Fruit fly (Drosophila melanogaster) ovary, adult (tissue): ENCODE data around the gene Deaf1.
A peak's percentile ranks its signal among the peaks of the same experiment; 100 is the strongest.

Experiments used
- CG17801 ChIP-seq: fragments of 200-800 bp; optimal IDR thresholded peaks from 2 replicates; lab custom pipeline; 2019; ENCODE audit warnings: missing biosample characterization, mild to moderate bottlenecking, missing genetic modification characterization, moderate library complexity; ENCODE audit not compliant: partially characterized antibody

Deaf1 gene

DNA sequence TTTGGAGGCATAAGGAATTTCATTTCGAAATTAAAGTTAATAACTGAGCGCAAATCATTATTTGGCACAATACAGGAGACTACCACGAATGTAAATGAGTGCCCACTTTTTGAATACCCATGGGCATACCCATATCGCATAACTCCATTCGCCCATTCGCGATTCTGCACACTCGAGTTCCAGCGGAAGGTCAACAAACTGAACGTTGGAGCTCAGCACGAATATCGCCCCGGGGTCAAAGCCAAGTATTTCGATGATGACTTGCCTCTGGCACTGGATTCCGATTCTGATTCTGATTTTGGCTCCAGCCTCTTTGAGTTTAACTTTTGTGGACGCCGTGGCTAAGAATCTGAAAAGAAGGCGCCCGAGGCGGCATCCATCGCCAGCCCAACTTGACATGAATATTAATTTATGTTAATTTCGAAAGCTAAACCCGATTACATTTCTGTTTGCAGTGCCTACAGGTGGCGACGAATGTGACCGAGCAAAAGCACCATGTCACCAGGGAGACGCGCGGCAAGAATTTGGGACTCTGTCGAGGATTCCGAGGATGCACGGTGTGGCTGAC is 40.0 kb downstream of the Deaf1 start:
- TF ChIP-seq CG17801: no peak

- peak; percentile 74 for TF ChIP-seq CG17801
Measured at dm6 chr3L:19861215-19861614, 43.2 kb downstream of the Deaf1 start.

DNA sequence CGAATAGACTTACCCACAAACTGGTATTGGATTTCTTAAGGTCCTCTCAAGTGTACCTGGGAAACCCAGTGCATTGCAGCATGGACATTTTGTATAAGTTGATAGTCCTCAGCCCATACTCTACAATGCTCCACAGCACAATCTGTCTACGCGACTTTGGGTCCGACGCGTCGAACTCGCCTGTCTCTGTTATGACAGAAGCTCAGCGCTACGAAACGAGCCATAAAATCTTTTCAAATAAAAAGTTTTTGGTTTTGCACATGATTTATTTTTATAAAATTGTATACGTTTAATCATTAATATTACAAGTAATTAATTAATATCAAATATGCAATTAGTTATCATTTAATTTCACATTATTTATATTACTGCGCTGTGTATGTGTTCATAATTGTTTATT is 49.3 kb downstream of the Deaf1 start:
- TF ChIP-seq CG17801: no peak

dm6 chr3L:19869698-19870097 is 51.7 kb downstream of the Deaf1 start:
- peak; percentile 28 for TF ChIP-seq CG17801

DNA sequence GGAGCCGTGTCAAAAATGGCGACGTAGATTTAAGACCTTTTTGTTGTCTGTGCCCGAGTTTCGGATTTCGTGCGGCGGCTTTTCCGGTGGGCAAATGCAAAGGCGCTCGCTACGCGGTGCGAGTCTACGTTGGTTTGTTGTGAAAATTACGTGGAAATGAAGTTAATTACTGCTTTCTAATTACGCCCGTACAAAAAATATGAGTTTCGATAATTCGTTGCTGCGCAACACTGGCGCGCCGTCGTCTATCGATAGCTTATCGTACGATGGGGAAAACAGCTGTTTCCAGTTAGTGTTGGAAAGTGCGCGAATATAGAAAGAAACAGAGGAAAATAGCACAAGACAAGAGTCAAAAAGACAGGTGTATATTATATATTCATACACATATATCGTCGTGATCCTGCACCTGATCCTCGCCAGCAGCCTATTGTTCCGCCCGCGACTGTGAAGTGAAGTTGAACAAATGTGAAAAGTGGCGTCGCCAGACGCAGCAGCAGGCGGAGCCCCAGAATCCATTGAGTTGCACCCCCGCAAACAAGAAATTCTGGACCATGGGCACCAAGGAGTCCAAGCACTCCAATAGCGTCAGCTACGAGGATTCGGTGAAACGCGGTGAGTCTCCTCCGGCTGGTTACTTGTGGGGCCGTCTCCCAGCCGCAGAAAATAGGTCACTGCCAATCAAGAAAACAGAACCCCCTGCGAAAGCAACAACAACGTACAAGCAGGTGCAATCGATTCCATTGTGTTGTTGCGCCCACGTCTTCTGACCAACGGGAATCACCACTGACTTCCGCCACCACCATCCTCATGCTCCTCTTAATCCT is 53.1 kb downstream of the Deaf1 start, which contains the start of the genes Rab8 and Usp32:
Gene Rab8 (minus strand): TSS at position 236 of the 824 bp plus-strand sequence.
Gene Usp32 (plus strand): TSS at position 297 of the 824 bp plus-strand sequence.
- TF ChIP-seq CG17801: peak; percentile 76

DNA sequence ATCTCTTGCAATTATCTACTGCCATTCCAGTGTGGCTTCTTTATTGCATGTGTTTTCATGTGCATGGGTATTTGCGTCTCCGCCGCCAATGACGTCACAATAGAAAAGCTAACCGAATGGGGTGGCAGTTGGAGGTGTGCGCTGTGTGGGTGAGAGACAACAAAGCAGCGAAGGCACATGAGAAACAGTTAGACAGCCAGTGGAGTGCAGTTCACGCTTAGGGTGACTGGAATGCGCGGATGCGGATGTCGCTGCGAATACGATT is 53.6 kb downstream of the Deaf1 start:
- TF ChIP-seq CG17801: no peak

dm6 chr3L:19872465-19872883 is 54.5 kb downstream of the Deaf1 start:
- TF ChIP-seq CG17801: no peak

dm6 chr3L:19873488-19873887 is 55.5 kb downstream of the Deaf1 start:
- TF ChIP-seq CG17801: no peak
